Worm (Caenorhabditis elegans) whole organism, L1 larva: ENCODE measurements around the gene klp-13.

Experiments
- C04F5.9 ChIP-seq: sonication (generic microtip); optimal IDR thresholded peaks from 2 replicates; lab custom pipeline; 2016; ENCODE audit warnings: missing genetic modification characterization, missing compliant biosample characterization
- C16A3.4 ChIP-seq: fragments of 150-350 bp; optimal IDR thresholded peaks from 2 replicates; lab custom pipeline; 2014; ENCODE audit warnings: missing biosample characterization, missing genetic modification characterization
- C34B4.2 ChIP-seq: sonication (generic microtip); optimal IDR thresholded peaks from 2 replicates; lab custom pipeline; 2017; ENCODE audit warnings: mild to moderate bottlenecking, missing genetic modification characterization, missing compliant biosample characterization
- Y116A8C.19 ChIP-seq: sonication (generic microtip); optimal IDR thresholded peaks from 2 replicates; lab custom pipeline; 2016; ENCODE audit warnings: missing compliant biosample characterization, missing genetic modification characterization, borderline replicate concordance
- alr-1 ChIP-seq: fragments of 200-800 bp; sonication (Bioruptor generic); optimal IDR thresholded peaks from 2 replicates; lab custom pipeline; 2018; ENCODE audit warnings: borderline replicate concordance, mild to moderate bottlenecking, missing genetic modification characterization, missing compliant biosample characterization
- ceh-63 ChIP-seq: fragments of 200-800 bp; sonication (Bioruptor generic); optimal IDR thresholded peaks from 2 replicates; lab custom pipeline; 2018; ENCODE audit warnings: mild to moderate bottlenecking, missing genetic modification characterization, missing compliant biosample characterization
- ceh-8 ChIP-seq: fragments of 200-800 bp; sonication (Bioruptor generic); optimal IDR thresholded peaks from 2 replicates; lab custom pipeline; 2018; ENCODE audit warnings: mild to moderate bottlenecking, missing genetic modification characterization, moderate library complexity, missing compliant biosample characterization
- ceh-82 ChIP-seq, 3 experiments: fragments of 150-350 bp in 1 of 3; sonication (generic microtip) in 2 of 3; optimal IDR thresholded peaks; 2 replicates each; lab custom pipeline; 2014 to 2017; ENCODE audit warnings: missing biosample characterization in 3 of 3, missing genetic modification characterization in 3 of 3
- ces-1 ChIP-seq: fragments of 150-350 bp; optimal IDR thresholded peaks from 2 replicates; lab custom pipeline; 2014; ENCODE audit warnings: missing biosample characterization, missing genetic modification reagents, missing genetic modification characterization
- dsc-1 ChIP-seq: sonication (generic microtip); optimal IDR thresholded peaks from 2 replicates; lab custom pipeline; 2016; ENCODE audit warnings: mild to moderate bottlenecking, missing genetic modification characterization, missing compliant biosample characterization
- efl-3 ChIP-seq: fragments of 200-800 bp; sonication (Bioruptor generic); optimal IDR thresholded peaks from 2 replicates; lab custom pipeline; 2018; ENCODE audit warnings: mild to moderate bottlenecking, missing genetic modification characterization, missing compliant biosample characterization
- elt-2 ChIP-seq: sonication (generic microtip); optimal IDR thresholded peaks from 2 replicates; lab custom pipeline; 2016; ENCODE audit warnings: missing genetic modification characterization, mild to moderate bottlenecking, inconsistent platforms, missing compliant biosample characterization, missing genetic modification reagents
- elt-3 ChIP-seq, 6 experiments: fragments of 150-350 bp in 1 of 6; sonication (generic microtip); optimal IDR thresholded peaks; 2 replicates each; lab custom pipeline; 2017 to 2018; ENCODE audit warnings: missing biosample characterization in 6 of 6, missing genetic modification characterization in 6 of 6, inconsistent platforms in 1 of 6
- ets-5 ChIP-seq: fragments of 200-800 bp; sonication (Bioruptor generic); IDR thresholded peaks from 2 replicates; pipeline ENCODE4 v1.3.6; 2022; ENCODE audit warnings: missing genetic modification characterization, missing compliant biosample characterization
- fkh-10 ChIP-seq: sonication (generic microtip); optimal IDR thresholded peaks from 2 replicates; lab custom pipeline; 2017; ENCODE audit warnings: missing biosample characterization, missing genetic modification reagents, missing genetic modification characterization
- fkh-8 ChIP-seq: sonication (generic microtip); optimal IDR thresholded peaks from 2 replicates; lab custom pipeline; 2016; ENCODE audit warnings: mild to moderate bottlenecking, missing genetic modification characterization, missing compliant biosample characterization
- grh-1 ChIP-seq: fragments of 200-800 bp; sonication (Bioruptor generic); IDR thresholded peaks from 2 replicates; pipeline ENCODE4 v1.3.6; 2022; ENCODE audit warnings: missing genetic modification reagents, missing genetic modification characterization, missing compliant biosample characterization
- hlh-17 ChIP-seq: fragments of 200-800 bp; sonication (Bioruptor generic); optimal IDR thresholded peaks from 2 replicates; lab custom pipeline; 2018; ENCODE audit warnings: missing genetic modification characterization, mild to moderate bottlenecking, missing compliant biosample characterization, moderate library complexity, borderline replicate concordance
- hlh-4 ChIP-seq: sonication (generic microtip); optimal IDR thresholded peaks from 2 replicates; lab custom pipeline; 2016; ENCODE audit warnings: mild to moderate bottlenecking, missing genetic modification characterization, missing compliant biosample characterization
- lin-14 ChIP-seq: fragments of 200-800 bp; sonication (Bioruptor generic); optimal IDR thresholded peaks from 2 replicates; lab custom pipeline; 2018; ENCODE audit warnings: mild to moderate bottlenecking, missing genetic modification characterization, moderate library complexity, missing compliant biosample characterization
- lin-15B ChIP-seq: fragments of 150-350 bp; sonication (generic microtip); optimal IDR thresholded peaks from 3 replicates; lab custom pipeline; 2014; ENCODE audit warnings: missing biosample characterization, missing genetic modification characterization
- lin-35 ChIP-seq, 2 experiments: fragments of 150-350 bp; optimal IDR thresholded peaks; 2 replicates each; lab custom pipeline; 2014; ENCODE audit warnings: missing biosample characterization in 2 of 2, missing genetic modification characterization in 2 of 2, missing genetic modification reagents in 2 of 2
- lin-39 ChIP-seq: fragments of 150-350 bp; optimal IDR thresholded peaks from 2 replicates; lab custom pipeline; 2014; ENCODE audit warnings: missing biosample characterization, missing genetic modification reagents, missing genetic modification characterization
- lir-3 ChIP-seq: sonication (generic microtip); optimal IDR thresholded peaks from 2 replicates; lab custom pipeline; 2016; ENCODE audit warnings: mild to moderate bottlenecking, missing genetic modification characterization, moderate library complexity, missing compliant biosample characterization; ENCODE audit not compliant: poor library complexity
- lsy-2 ChIP-seq, 2 experiments: fragments of 150-350 bp; optimal IDR thresholded peaks; 2 replicates each; lab custom pipeline; 2014; ENCODE audit warnings: missing biosample characterization in 2 of 2, missing genetic modification characterization in 2 of 2
- mab-9 ChIP-seq: fragments of 200-800 bp; sonication (Bioruptor generic); IDR thresholded peaks from 2 replicates; pipeline ENCODE4 v1.3.6; 2022; ENCODE audit warnings: missing genetic modification reagents, missing genetic modification characterization, missing compliant biosample characterization
- mdl-1 ChIP-seq, 2 experiments: fragments of 150-350 bp; optimal IDR thresholded peaks; 2 replicates each; lab custom pipeline; 2014 to 2017; ENCODE audit warnings: missing biosample characterization in 2 of 2, missing genetic modification characterization in 2 of 2, inconsistent platforms in 1 of 2
- mef-2 ChIP-seq: fragments of 150-350 bp; optimal IDR thresholded peaks from 2 replicates; lab custom pipeline; 2014; ENCODE audit warnings: missing biosample characterization, missing genetic modification characterization
- nhr-11 ChIP-seq: fragments of 150-350 bp; optimal IDR thresholded peaks from 2 replicates; lab custom pipeline; 2014; ENCODE audit warnings: missing biosample characterization, missing genetic modification characterization
- nhr-12 ChIP-seq: sonication (generic microtip); optimal IDR thresholded peaks from 2 replicates; lab custom pipeline; 2017; ENCODE audit warnings: missing biosample characterization, missing genetic modification characterization
- nhr-19 ChIP-seq: fragments of 200-800 bp; sonication (Bioruptor generic); conservative IDR thresholded peaks from 2 replicates; pipeline ENCODE4 v1.3.6; 2022; ENCODE audit warnings: missing genetic modification characterization, missing compliant biosample characterization
- nhr-20 ChIP-seq: sonication (generic microtip); optimal IDR thresholded peaks from 2 replicates; lab custom pipeline; 2016; ENCODE audit warnings: mild to moderate bottlenecking, missing genetic modification characterization, missing compliant biosample characterization
- nhr-47 ChIP-seq: sonication (generic microtip); optimal IDR thresholded peaks from 2 replicates; lab custom pipeline; 2016; ENCODE audit warnings: mild to moderate bottlenecking, missing genetic modification characterization, moderate library complexity, missing compliant biosample characterization
- nhr-71 ChIP-seq: sonication (generic microtip); optimal IDR thresholded peaks from 2 replicates; lab custom pipeline; 2016; ENCODE audit warnings: mild to moderate bottlenecking, missing genetic modification characterization, moderate library complexity, missing compliant biosample characterization
- nhr-76 ChIP-seq: sonication (generic microtip); optimal IDR thresholded peaks from 2 replicates; lab custom pipeline; 2017; ENCODE audit warnings: missing biosample characterization, missing genetic modification characterization
- nhr-77 ChIP-seq: fragments of 150-350 bp; optimal IDR thresholded peaks from 2 replicates; lab custom pipeline; 2014; ENCODE audit warnings: missing biosample characterization, missing genetic modification characterization
- nhr-84 ChIP-seq: sonication (generic microtip); optimal IDR thresholded peaks from 2 replicates; lab custom pipeline; 2017; ENCODE audit warnings: missing biosample characterization, missing genetic modification characterization
- nhr-85 ChIP-seq: sonication (generic microtip); peaks from one replicate; lab custom pipeline; 2016; ENCODE audit warnings: missing genetic modification characterization, inconsistent platforms, missing compliant biosample characterization
- nhr-90 ChIP-seq: sonication (generic microtip); optimal IDR thresholded peaks from 2 replicates; lab custom pipeline; 2016; ENCODE audit warnings: mild to moderate bottlenecking, missing genetic modification characterization, missing compliant biosample characterization; ENCODE audit not compliant: poor library complexity
- pqm-1 ChIP-seq: sonication (generic microtip); optimal IDR thresholded peaks from 3 replicates; lab custom pipeline; 2017; ENCODE audit warnings: missing biosample characterization, missing genetic modification characterization
- skn-1 ChIP-seq: fragments of 150-350 bp; optimal IDR thresholded peaks from 2 replicates; lab custom pipeline; 2014; ENCODE audit warnings: missing biosample characterization, missing genetic modification characterization
- snu-23 ChIP-seq: sonication (generic microtip); optimal IDR thresholded peaks from 2 replicates; lab custom pipeline; 2016; ENCODE audit warnings: missing genetic modification characterization, missing compliant biosample characterization
- sox-4 ChIP-seq: sonication (generic microtip); optimal IDR thresholded peaks from 2 replicates; lab custom pipeline; 2016; ENCODE audit warnings: missing genetic modification characterization, missing compliant biosample characterization
- sptf-1 ChIP-seq: fragments of 150-350 bp; optimal IDR thresholded peaks from 2 replicates; lab custom pipeline; 2014; ENCODE audit warnings: missing biosample characterization, missing genetic modification characterization
- tbx-2 ChIP-seq: sonication (generic microtip); optimal IDR thresholded peaks from 2 replicates; lab custom pipeline; 2016; ENCODE audit warnings: missing genetic modification characterization, missing compliant biosample characterization
- tlp-1 ChIP-seq: fragments of 150-350 bp; optimal IDR thresholded peaks from 2 replicates; lab custom pipeline; 2014; ENCODE audit warnings: missing biosample characterization, missing genetic modification characterization
- unc-30 ChIP-seq: sonication (generic microtip); optimal IDR thresholded peaks from 2 replicates; lab custom pipeline; 2017; ENCODE audit warnings: missing biosample characterization, missing genetic modification characterization
- unc-86 ChIP-seq: sonication (generic microtip); optimal IDR thresholded peaks from 2 replicates; lab custom pipeline; 2016; ENCODE audit warnings: missing genetic modification characterization, missing compliant biosample characterization
- xbp-1 ChIP-seq: sonication (generic microtip); optimal IDR thresholded peaks from 2 replicates; lab custom pipeline; 2016; ENCODE audit warnings: missing genetic modification characterization, missing compliant biosample characterization
- zag-1 ChIP-seq: fragments of 150-350 bp; optimal IDR thresholded peaks from 2 replicates; lab custom pipeline; 2014; ENCODE audit warnings: missing biosample characterization, missing genetic modification characterization
- ztf-11 ChIP-seq, 2 experiments: sonication (generic microtip); optimal IDR thresholded peaks; 2 replicates each; lab custom pipeline; 2016 to 2017; ENCODE audit warnings: missing genetic modification characterization in 2 of 2, missing biosample characterization in 1 of 2, missing compliant biosample characterization in 1 of 2
- ztf-4 ChIP-seq: fragments of 150-350 bp; optimal IDR thresholded peaks from 2 replicates; lab custom pipeline; 2014; ENCODE audit warnings: missing biosample characterization, missing genetic modification characterization

Gene klp-13

ce11 chrX:5984581-5985039 is at the start of gene klp-13:
klp-13 (plus strand) TSS chrX:5984989.
- peak; percentile 95 for TF ChIP-seq lin-14 (GFP tag; lab: Kevin White, UChicago)
- TF ChIP-seq mab-9 (GFP tag; lab: Robert Waterston, UW) = no peak
- no peak for TF ChIP-seq pqm-1 (tag; lab: Kevin White, UChicago)
- TF ChIP-seq xbp-1 (tag; lab: Kevin White, UChicago) = peak; percentile 92
- TF ChIP-seq lsy-2 (tag; optimal IDR thresholded peaks at IDR 0.05; lab: Kevin White, UChicago) = peak; percentile 77 to 94
- TF ChIP-seq nhr-85 (tag; lab: Kevin White, UChicago) = peak; percentile 88
- TF ChIP-seq nhr-19 (GFP tag; lab: Robert Waterston, UW) = peak; percentile 80
- TF ChIP-seq mdl-1 (tag; optimal IDR thresholded peaks at IDR 0.05; lab: Kevin White, UChicago) = peak in 1 of 2 experiments; percentile 86
- no peak for TF ChIP-seq nhr-84
- TF ChIP-seq nhr-11 (tag; lab: Kevin White, UChicago) = peak; percentile 53
- peak; percentile 87 for TF ChIP-seq skn-1 (tag; lab: Kevin White, UChicago)
- TF ChIP-seq zag-1 (tag; lab: Kevin White, UChicago) = no peak
- TF ChIP-seq ceh-82 (tag; optimal IDR thresholded peaks at IDR 0.05; lab: Kevin White, UChicago) = peak; percentile 72 to 90 (median 78)
- peak; percentile 93 for TF ChIP-seq snu-23 (GFP tag; lab: Kevin White, UChicago)
- peak; percentile 69 for TF ChIP-seq ceh-8 (GFP tag; lab: Kevin White, UChicago)
- peak; percentile 76 for TF ChIP-seq unc-86 (tag; lab: Kevin White, UChicago)
- no peak for TF ChIP-seq efl-3 (GFP tag; lab: Kevin White, UChicago)
- TF ChIP-seq alr-1 (tag; lab: Kevin White, UChicago) = no peak
- peak in 1 of 2 experiments; percentile 61 for TF ChIP-seq ztf-11 (tag; optimal IDR thresholded peaks at IDR 0.05; lab: Kevin White, UChicago)
- TF ChIP-seq tlp-1 (tag; lab: Kevin White, UChicago) = no peak
- TF ChIP-seq grh-1 = no peak
- peak; percentile 72 for TF ChIP-seq fkh-10 (GFP tag; lab: Kevin White, UChicago)
- peak; percentile 94 for TF ChIP-seq nhr-71 (tag; lab: Kevin White, UChicago)
- TF ChIP-seq ztf-4 (tag; lab: Kevin White, UChicago) = peak; percentile 43
- no peak for TF ChIP-seq hlh-17 (GFP tag; lab: Kevin White, UChicago)
- peak; percentile 92 to 97 for TF ChIP-seq lin-35 (GFP tag; optimal IDR thresholded peaks at IDR 0.05; lab: Kevin White, UChicago)
- peak; percentile 89 for TF ChIP-seq tbx-2
- TF ChIP-seq C04F5.9 (tag; lab: Kevin White, UChicago) = no peak
- peak; percentile 61 for TF ChIP-seq elt-2 (tag; lab: Kevin White, UChicago)
- TF ChIP-seq ces-1 (GFP tag; lab: Kevin White, UChicago) = no peak
- peak; percentile 65 for TF ChIP-seq sox-4 (tag; lab: Kevin White, UChicago)
- TF ChIP-seq ets-5 (GFP tag; lab: Robert Waterston, UW) = no peak
- peak; percentile 63 for TF ChIP-seq nhr-90 (tag; lab: Kevin White, UChicago)
- no peak for TF ChIP-seq unc-30 (tag; lab: Kevin White, UChicago)
- peak; percentile 91 for TF ChIP-seq C16A3.4 (tag; lab: Kevin White, UChicago)
- TF ChIP-seq dsc-1 = peak; percentile 84
- no peak for TF ChIP-seq ceh-63 (GFP tag; lab: Kevin White, UChicago)
- no peak for TF ChIP-seq sptf-1 (tag; lab: Kevin White, UChicago)
- TF ChIP-seq C34B4.2 (tag; lab: Kevin White, UChicago) = no peak
- TF ChIP-seq fkh-8 (tag; lab: Kevin White, UChicago) = peak; percentile 98
- peak; percentile 80 for TF ChIP-seq lin-15B
- TF ChIP-seq nhr-20 = peak; percentile 90
- no peak for TF ChIP-seq hlh-4 (tag; lab: Kevin White, UChicago)
- TF ChIP-seq lir-3 (tag; lab: Kevin White, UChicago) = peak; percentile 64
- no peak for TF ChIP-seq nhr-76 (tag; lab: Kevin White, UChicago)
- no peak for TF ChIP-seq nhr-12
- peak; percentile 54 for TF ChIP-seq mef-2
- no peak for TF ChIP-seq Y116A8C.19 (tag; lab: Kevin White, UChicago)
- peak in 3 of 6 experiments; percentile 14 to 89 (median 20) for TF ChIP-seq elt-3 (tag; optimal IDR thresholded peaks at IDR 0.05; lab: Kevin White, UChicago)
- TF ChIP-seq nhr-77 (tag; lab: Kevin White, UChicago) = peak; percentile 89
- TF ChIP-seq lin-39 (tag; lab: Kevin White, UChicago) = peak; percentile 18
- TF ChIP-seq nhr-47 (tag; lab: Kevin White, UChicago) = peak; percentile 91
